Fruit fly (Drosophila melanogaster): ENCODE measurements around the gene CG32407.

The CG32407 gene

dm6 chr3L:5952132-5952531, 30.3 kb downstream of the CG32407 start (continued):
- TF ChIP-seq cas (GFP tag; IDR thresholded peaks at IDR 0.05) (no peak), CG11398 (GFP tag; optimal IDR thresholded peaks at IDR 0.05) (no peak), Max (GFP tag; optimal IDR thresholded peaks at IDR 0.05) (no peak), ac (GFP tag; optimal IDR thresholded peaks at IDR 0.05) (no peak), Bgb (GFP tag; IDR thresholded peaks at IDR 0.05; ENCODE audit: partially characterized antibody) (no peak), CG7839 (tag; optimal IDR thresholded peaks at IDR 0.05) (peak; percentile 31), CG15514 (GFP tag; optimal IDR thresholded peaks at IDR 0.05) (no peak), CG16863 (GFP tag; optimal IDR thresholded peaks at IDR 0.05) (no peak), Nf-YC (tag; optimal IDR thresholded peaks at IDR 0.05) (no peak), ems (GFP tag; optimal IDR thresholded peaks at IDR 0.05) (peak; percentile 9), chif (GFP tag; optimal IDR thresholded peaks at IDR 0.05) (no peak), Trl (optimal IDR thresholded peaks at IDR 0.05) (no peak), Trl (GFP tag; optimal IDR thresholded peaks at IDR 0.05) (no peak), CG2678 (tag; optimal IDR thresholded peaks at IDR 0.05) (peak; percentile 49), ham (GFP tag; IDR thresholded peaks at IDR 0.05) (no peak), CG2875 (GFP tag; optimal IDR thresholded peaks at IDR 0.05) (peak; percentile 22), Deaf1 (tag; optimal IDR thresholded peaks at IDR 0.05) (no peak), pb (GFP tag; optimal IDR thresholded peaks at IDR 0.05) (no peak), CG15601 (tag; optimal IDR thresholded peaks at IDR 0.05) (peak; percentile 32), klu (GFP tag; IDR thresholded peaks at IDR 0.05) (no peak), CoRest (tag; optimal IDR thresholded peaks at IDR 0.05) (peak; percentile 13), Taf1 (GFP tag; IDR thresholded peaks at IDR 0.05) (no peak), tap (tag; optimal IDR thresholded peaks at IDR 0.05) (peak; percentile 3), CG8478 (optimal IDR thresholded peaks at IDR 0.05) (no peak), CG12391 (tag; optimal IDR thresholded peaks at IDR 0.05) (peak; percentile 52), row (GFP tag; IDR thresholded peaks at IDR 0.05) (peak; percentile 53), CG3407 (GFP tag; optimal IDR thresholded peaks at IDR 0.05) (no peak), gem (tag; optimal IDR thresholded peaks at IDR 0.05) (peak; percentile 69), sens (GFP tag) (peak; percentile 92), ttk (GFP tag; IDR thresholded peaks at IDR 0.05) (no peak), Abd-B (GFP tag; optimal IDR thresholded peaks at IDR 0.05) (peak; percentile 34), az2 (GFP tag; optimal IDR thresholded peaks at IDR 0.05) (no peak), CG6765 (GFP tag; optimal IDR thresholded peaks at IDR 0.05) (no peak), CG1233 (GFP tag; optimal IDR thresholded peaks at IDR 0.05) (no peak), Sox100B (GFP tag; optimal IDR thresholded peaks at IDR 0.05) (peak; percentile 26), twi (tag; optimal IDR thresholded peaks at IDR 0.05) (peak; percentile 66), lilli (GFP tag; optimal IDR thresholded peaks at IDR 0.05) (no peak), prd (optimal IDR thresholded peaks at IDR 0.05) (no peak), prd (GFP tag; IDR thresholded peaks at IDR 0.05) (peak; percentile 43; the same call in 2 of the 3 replicates), grau (tag; optimal IDR thresholded peaks at IDR 0.05) (peak; percentile 21), hkb (optimal IDR thresholded peaks at IDR 0.05) (no peak), hkb (GFP tag; IDR thresholded peaks at IDR 0.05) (peak; percentile 29; the same call in 1 of the 2 replicates), gcm (GFP tag; optimal IDR thresholded peaks at IDR 0.05) (peak; percentile 23), CG30403 (GFP tag; optimal IDR thresholded peaks at IDR 0.05) (no peak), CG3065 (GFP tag; optimal IDR thresholded peaks at IDR 0.05) (no peak), CG8281 (tag; optimal IDR thresholded peaks at IDR 0.05) (no peak), lola (GFP tag; optimal IDR thresholded peaks at IDR 0.05) (peak in 1 of 3 experiments; percentile 61), CG2116 (GFP tag; optimal IDR thresholded peaks at IDR 0.05) (no peak), CG4617 (GFP tag; optimal IDR thresholded peaks at IDR 0.05; ENCODE audit: borderline replicate concordance) (no peak), CG14710 (tag; optimal IDR thresholded peaks at IDR 0.05) (peak; percentile 64), CG8290 (GFP tag; optimal IDR thresholded peaks at IDR 0.05) (no peak), CG8290 (tag; optimal IDR thresholded peaks at IDR 0.05) (no peak), zfh1 (GFP tag; IDR thresholded peaks at IDR 0.05) (0 out of 3 replicates have a peak, but pooled peaks have one; percentile 21)

Measured in whole organism, embryonic.